Worm (Caenorhabditis elegans): ENCODE results near the gene acs-19.

ce11 chrIII:3872978-3873377 is 8.7 kb downstream of the acs-19 start:
- TF ChIP-seq lin-13 (tag; optimal IDR thresholded peaks at IDR 0.05) (no peak), hlh-1 (tag; optimal IDR thresholded peaks at IDR 0.05) (no peak), blmp-1 (tag; optimal IDR thresholded peaks at IDR 0.05) (no peak), lsy-2 (tag; optimal IDR thresholded peaks at IDR 0.05) (no peak), ztf-11 (tag; optimal IDR thresholded peaks at IDR 0.05) (no peak), ham-2 (GFP tag; optimal IDR thresholded peaks at IDR 0.05) (no peak), snpc-4 (tag; optimal IDR thresholded peaks at IDR 0.05) (no peak), pha-4 (tag; optimal IDR thresholded peaks at IDR 0.05) (no peak), mls-2 (tag; optimal IDR thresholded peaks at IDR 0.05) (no peak), mep-1 (tag; optimal IDR thresholded peaks at IDR 0.05) (no peak), nhr-237 (tag; optimal IDR thresholded peaks at IDR 0.05) (no peak), cnd-1 (tag; optimal IDR thresholded peaks at IDR 0.05) (no peak), sptf-1 (tag; optimal IDR thresholded peaks at IDR 0.05) (no peak)

All from whole organism, mixed stage, embryonic.